Worm (Caenorhabditis elegans) whole organism, L3 larva: ENCODE data around the gene nhr-255.

ENCODE experiments used
- R02D3.7 ChIP-seq: fragments of 150-350 bp; optimal IDR thresholded peaks from 2 replicates; lab custom pipeline; 2014; ENCODE audit warnings: missing biosample characterization, missing genetic modification characterization
- ZK546.5 ChIP-seq: sonication (generic microtip); optimal IDR thresholded peaks from 2 replicates; lab custom pipeline; 2017; ENCODE audit warnings: missing biosample characterization, missing genetic modification characterization
- aly-2 ChIP-seq: fragments of 150-350 bp; optimal IDR thresholded peaks from 2 replicates; lab custom pipeline; 2014; ENCODE audit warnings: missing biosample characterization, missing genetic modification characterization
- ama-1 ChIP-seq: fragments of 150-350 bp; optimal IDR thresholded peaks from 2 replicates; lab custom pipeline; 2018
- ceh-28 ChIP-seq: fragments of 150-350 bp; optimal IDR thresholded peaks from 2 replicates; lab custom pipeline; 2014; ENCODE audit warnings: missing biosample characterization, missing genetic modification reagents, missing genetic modification characterization
- ceh-82 ChIP-seq: fragments of 150-350 bp; optimal IDR thresholded peaks from 2 replicates; lab custom pipeline; 2014; ENCODE audit warnings: missing biosample characterization, missing genetic modification characterization
- ceh-9 ChIP-seq: sonication (generic microtip); optimal IDR thresholded peaks from 2 replicates; lab custom pipeline; 2018; ENCODE audit warnings: missing biosample characterization, missing genetic modification characterization
- daf-12 ChIP-seq: fragments of 150-350 bp; optimal IDR thresholded peaks from 2 replicates; lab custom pipeline; 2014; ENCODE audit warnings: missing biosample characterization, missing genetic modification reagents, missing genetic modification characterization
- egl-27 ChIP-seq: sonication (generic microtip); optimal IDR thresholded peaks from 4 replicates; lab custom pipeline; 2017; ENCODE audit warnings: missing biosample characterization, missing genetic modification reagents, missing genetic modification characterization
- egl-5 ChIP-seq: fragments of 150-350 bp; optimal IDR thresholded peaks from 2 replicates; lab custom pipeline; 2017; ENCODE audit warnings: missing biosample characterization, missing genetic modification reagents, missing genetic modification characterization, inconsistent platforms
- elt-1 ChIP-seq: fragments of 150-350 bp; optimal IDR thresholded peaks from 2 replicates; lab custom pipeline; 2014; ENCODE audit warnings: missing biosample characterization, missing genetic modification characterization
- elt-2 ChIP-seq: sonication (generic microtip); optimal IDR thresholded peaks from 2 replicates; lab custom pipeline; 2016; ENCODE audit warnings: missing genetic modification reagents, mild to moderate bottlenecking, missing genetic modification characterization, missing compliant biosample characterization
- elt-3 ChIP-seq, 3 experiments: fragments of 150-350 bp in 1 of 3; sonication (generic microtip) in 2 of 3; optimal IDR thresholded peaks; 2 replicates in 2 of 3; 4 replicates in 1 of 3; lab custom pipeline; 2014 to 2017; ENCODE audit warnings: missing biosample characterization in 3 of 3, missing genetic modification characterization in 3 of 3
- eor-1 ChIP-seq, 2 experiments: fragments of 150-350 bp; optimal IDR thresholded peaks; 2 replicates each; lab custom pipeline; 2014 to 2018; ENCODE audit warnings: missing biosample characterization in 2 of 2, missing genetic modification characterization in 2 of 2
- fkh-10 ChIP-seq: sonication (generic microtip); optimal IDR thresholded peaks from 2 replicates; lab custom pipeline; 2017; ENCODE audit warnings: missing biosample characterization, missing genetic modification reagents, missing genetic modification characterization
- fos-1 ChIP-seq: fragments of 150-350 bp; optimal IDR thresholded peaks from 2 replicates; lab custom pipeline; 2014; ENCODE audit warnings: missing biosample characterization, missing genetic modification characterization
- hmg-11 ChIP-seq: sonication (generic microtip); optimal IDR thresholded peaks from 2 replicates; lab custom pipeline; 2016; ENCODE audit warnings: missing genetic modification characterization, missing compliant biosample characterization
- jun-1 ChIP-seq: fragments of 150-350 bp; optimal IDR thresholded peaks from 2 replicates; lab custom pipeline; 2014; ENCODE audit warnings: missing biosample characterization, missing genetic modification reagents, missing genetic modification characterization
- lin-39 ChIP-seq: fragments of 150-350 bp; optimal IDR thresholded peaks from 2 replicates; lab custom pipeline; 2018; ENCODE audit warnings: missing biosample characterization, missing genetic modification reagents, missing genetic modification characterization
- mdl-1 ChIP-seq: fragments of 150-350 bp; optimal IDR thresholded peaks from 2 replicates; lab custom pipeline; 2014; ENCODE audit warnings: missing biosample characterization, missing genetic modification characterization
- nfya-1 ChIP-seq: sonication (generic microtip); optimal IDR thresholded peaks from 2 replicates; lab custom pipeline; 2017; ENCODE audit warnings: missing genetic modification characterization, mild to moderate bottlenecking, missing compliant biosample characterization, antibody characterized with exemption, moderate library complexity; ENCODE audit not compliant: insufficient read depth
- nhr-11 ChIP-seq: fragments of 150-350 bp; optimal IDR thresholded peaks from 2 replicates; lab custom pipeline; 2014; ENCODE audit warnings: missing biosample characterization, missing genetic modification characterization
- nhr-23 ChIP-seq: fragments of 150-350 bp; optimal IDR thresholded peaks from 2 replicates; lab custom pipeline; 2014; ENCODE audit warnings: missing biosample characterization, missing genetic modification reagents, missing genetic modification characterization
- nhr-237 ChIP-seq: fragments of 150-350 bp; optimal IDR thresholded peaks from 2 replicates; lab custom pipeline; 2014; ENCODE audit warnings: missing biosample characterization, missing genetic modification characterization
- nhr-25 ChIP-seq: sonication (generic microtip); optimal IDR thresholded peaks from 2 replicates; lab custom pipeline; 2017; ENCODE audit warnings: missing biosample characterization, missing genetic modification characterization
- nhr-28 ChIP-seq: fragments of 150-350 bp; optimal IDR thresholded peaks from 2 replicates; lab custom pipeline; 2014; ENCODE audit warnings: missing biosample characterization, missing genetic modification characterization
- nhr-43 ChIP-seq: sonication (generic microtip); optimal IDR thresholded peaks from 2 replicates; lab custom pipeline; 2016; ENCODE audit warnings: mild to moderate bottlenecking, missing genetic modification characterization, missing compliant biosample characterization; ENCODE audit not compliant: poor library complexity, severe bottlenecking
- nhr-67 ChIP-seq: fragments of 150-350 bp; optimal IDR thresholded peaks from 2 replicates; lab custom pipeline; 2014; ENCODE audit warnings: missing biosample characterization, missing genetic modification characterization
- nhr-77 ChIP-seq: fragments of 150-350 bp; optimal IDR thresholded peaks from 2 replicates; lab custom pipeline; 2014; ENCODE audit warnings: missing biosample characterization, missing genetic modification characterization
- pha-4 ChIP-seq: fragments of 150-350 bp; optimal IDR thresholded peaks from 2 replicates; lab custom pipeline; 2014; ENCODE audit warnings: missing biosample characterization, missing genetic modification reagents, missing genetic modification characterization
- pqm-1 ChIP-seq: fragments of 150-350 bp; optimal IDR thresholded peaks from 2 replicates; lab custom pipeline; 2017; ENCODE audit warnings: missing biosample characterization, missing genetic modification characterization, inconsistent platforms
- sea-2 ChIP-seq: fragments of 150-350 bp; sonication (generic microtip); optimal IDR thresholded peaks from 4 replicates; lab custom pipeline; 2014; ENCODE audit warnings: missing biosample characterization, missing genetic modification reagents, missing genetic modification characterization
- snpc-4 ChIP-seq: fragments of 150-350 bp; optimal IDR thresholded peaks from 2 replicates; lab custom pipeline; 2014; ENCODE audit warnings: missing biosample characterization, missing genetic modification characterization
- unc-39 ChIP-seq: sonication (generic microtip); optimal IDR thresholded peaks from 4 replicates; lab custom pipeline; 2017; ENCODE audit warnings: missing biosample characterization, missing genetic modification characterization
- unc-62 ChIP-seq: fragments of 150-350 bp; sonication (generic microtip); optimal IDR thresholded peaks from 4 replicates; lab custom pipeline; 2014; ENCODE audit warnings: missing biosample characterization, missing genetic modification reagents, missing genetic modification characterization
- zag-1 ChIP-seq: fragments of 150-350 bp; optimal IDR thresholded peaks from 2 replicates; lab custom pipeline; 2014; ENCODE audit warnings: missing biosample characterization, missing genetic modification characterization

Gene nhr-255

ce11 chrX:15707913-15708312 lies 34.5 kb upstream of the nhr-255 start, which contains the start of gene nhr-48:
nhr-48 (plus strand) TSS chrX:15708213.
- TF ChIP-seq aly-2 (no peak), nhr-23 (tag; lab: Kevin White, UChicago) (no peak), ceh-82 (tag; lab: Kevin White, UChicago) (no peak)
- TF ChIP-seq, all 47 proteins: peak for 0

ce11 chrX:15709594-15709993 lies 32.8 kb upstream of the nhr-255 start:
- TF ChIP-seq daf-12 (tag; lab: Kevin White, UChicago) (no peak), ceh-9 (tag; lab: Kevin White, UChicago) (no peak), pqm-1 (tag; lab: Kevin White, UChicago) (peak; percentile 35), elt-3 (tag; optimal IDR thresholded peaks at IDR 0.05; lab: Kevin White, UChicago) (no peak), ceh-28 (peak; percentile 25), hmg-11 (tag; lab: Kevin White, UChicago) (peak; percentile 22), nhr-237 (no peak), nhr-25 (tag; lab: Kevin White, UChicago) (peak; percentile 72), R02D3.7 (tag; lab: Kevin White, UChicago) (peak; percentile 13), nhr-11 (tag; lab: Kevin White, UChicago) (no peak), lin-39 (tag; lab: Kevin White, UChicago) (no peak), nhr-23 (tag; lab: Kevin White, UChicago) (peak; percentile 35), elt-2 (tag; lab: Kevin White, UChicago) (peak; percentile 63), snpc-4 (tag; lab: Kevin White, UChicago) (no peak), pha-4 (tag; lab: Kevin White, UChicago) (peak; percentile 44), sea-2 (GFP tag; lab: Kevin White, UChicago) (no peak), fkh-10 (GFP tag; lab: Kevin White, UChicago) (no peak), zag-1 (tag; lab: Kevin White, UChicago) (no peak), jun-1 (tag; lab: Kevin White, UChicago) (peak; percentile 24), unc-39 (no peak), nfya-1 (tag; lab: Kevin White, UChicago) (peak; percentile 16), nhr-28 (tag; lab: Kevin White, UChicago) (no peak), nhr-43 (tag; lab: Kevin White, UChicago) (peak; percentile 72)
- TF ChIP-seq, all 47 proteins: peak for 11

- peak; percentile 58 for TF ChIP-seq nhr-23 (tag; lab: Kevin White, UChicago)
- TF ChIP-seq elt-1 = peak; percentile 72
- no peak for TF ChIP-seq mdl-1 (tag; lab: Kevin White, UChicago)
- no peak for TF ChIP-seq nhr-43 (tag; lab: Kevin White, UChicago)
- TF ChIP-seq nhr-237 = no peak
- no peak for TF ChIP-seq eor-1 (tag; optimal IDR thresholded peaks at IDR 0.05; lab: Kevin White, UChicago)
- TF ChIP-seq, all 47 proteins: peak for 2
Observed at ce11 chrX:15713189-15713588, 29.2 kb upstream of the nhr-255 start.

ce11 chrX:15716971-15717370 lies 25.4 kb upstream of the nhr-255 start:
- TF ChIP-seq daf-12 (tag; lab: Kevin White, UChicago) = no peak
- no peak for TF ChIP-seq nhr-77 (tag; lab: Kevin White, UChicago)
- no peak for TF ChIP-seq nhr-67 (tag; lab: Kevin White, UChicago)
- no peak for TF ChIP-seq eor-1 (tag; optimal IDR thresholded peaks at IDR 0.05; lab: Kevin White, UChicago)
- TF ChIP-seq nhr-237 = no peak
- no peak for TF ChIP-seq fos-1 (tag; lab: Kevin White, UChicago)
- no peak for TF ChIP-seq pha-4 (tag; lab: Kevin White, UChicago)
- no peak for TF ChIP-seq egl-27 (tag; lab: Kevin White, UChicago)
- TF ChIP-seq ama-1 = no peak
- TF ChIP-seq egl-5 (tag; lab: Kevin White, UChicago) = no peak

ce11 chrX:15718325-15718724 lies 24.1 kb upstream of the nhr-255 start, which contains the start of gene ZK662.6:
ZK662.6 (plus strand) TSS chrX:15718625.
- no peak for TF ChIP-seq egl-27 (tag; lab: Kevin White, UChicago)
- no peak for TF ChIP-seq unc-62 (GFP tag; lab: Kevin White, UChicago)
- no peak for TF ChIP-seq nhr-11 (tag; lab: Kevin White, UChicago)
- no peak for TF ChIP-seq ZK546.5
